Worm (Caenorhabditis elegans): Measurements from ENCODE around the gene hphd-1.
A peak's percentile ranks its signal among the peaks of the same experiment; 100 is the strongest.

The hphd-1 gene

DNA sequence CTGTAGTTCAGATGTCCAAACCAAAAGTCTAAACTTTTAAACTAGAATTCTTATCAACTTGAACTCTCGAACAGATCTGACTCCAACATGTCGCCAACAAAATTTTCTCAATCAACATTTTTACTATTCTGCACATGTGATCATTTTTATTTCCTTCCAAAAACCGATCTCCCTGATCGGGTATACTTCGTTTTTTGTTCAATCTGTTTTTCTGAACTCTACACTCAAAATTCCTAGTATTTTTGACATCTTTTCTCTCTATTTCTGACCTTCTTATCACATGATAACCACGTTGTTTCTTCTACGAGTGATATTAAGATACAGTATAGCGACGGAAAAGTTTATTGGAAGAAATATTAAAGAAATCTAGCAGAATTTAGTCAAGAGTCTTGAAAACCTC is 9.9 kb upstream of the hphd-1 start (continued):
- TF ChIP-seq lir-3 (tag; optimal IDR thresholded peaks at IDR 0.05; ENCODE audit: poor library complexity) (peak; percentile 4), unc-86 (tag; optimal IDR thresholded peaks at IDR 0.05) (no peak), nhr-12 (tag; optimal IDR thresholded peaks at IDR 0.05) (no peak)

DNA sequence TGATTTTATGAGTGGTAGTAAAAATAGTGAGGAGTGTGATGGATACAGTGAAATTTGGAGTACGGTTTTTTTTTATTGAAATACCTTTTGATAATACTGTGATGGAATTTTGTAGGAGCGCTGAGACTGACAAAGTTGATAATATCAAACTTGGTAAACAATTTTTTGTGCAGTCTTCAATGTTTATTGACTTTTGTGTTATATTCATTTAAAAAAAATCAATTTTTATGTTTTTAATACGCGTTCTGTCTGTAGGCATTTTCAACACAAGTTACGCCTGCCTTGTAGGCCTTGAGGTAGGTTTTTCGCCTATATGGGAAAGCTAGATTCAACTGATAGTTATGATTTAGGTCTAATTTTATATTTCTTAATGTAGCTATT is 8.5 kb upstream of the hphd-1 start:
- TF ChIP-seq efl-1 (optimal IDR thresholded peaks at IDR 0.05): no peak
- TF ChIP-seq efl-1 (GFP tag; optimal IDR thresholded peaks at IDR 0.05 in 1 of 2): peak in 1 of 2 experiments; percentile 74
- no peak for TF ChIP-seq ztf-11 (tag; optimal IDR thresholded peaks at IDR 0.05)

DNA sequence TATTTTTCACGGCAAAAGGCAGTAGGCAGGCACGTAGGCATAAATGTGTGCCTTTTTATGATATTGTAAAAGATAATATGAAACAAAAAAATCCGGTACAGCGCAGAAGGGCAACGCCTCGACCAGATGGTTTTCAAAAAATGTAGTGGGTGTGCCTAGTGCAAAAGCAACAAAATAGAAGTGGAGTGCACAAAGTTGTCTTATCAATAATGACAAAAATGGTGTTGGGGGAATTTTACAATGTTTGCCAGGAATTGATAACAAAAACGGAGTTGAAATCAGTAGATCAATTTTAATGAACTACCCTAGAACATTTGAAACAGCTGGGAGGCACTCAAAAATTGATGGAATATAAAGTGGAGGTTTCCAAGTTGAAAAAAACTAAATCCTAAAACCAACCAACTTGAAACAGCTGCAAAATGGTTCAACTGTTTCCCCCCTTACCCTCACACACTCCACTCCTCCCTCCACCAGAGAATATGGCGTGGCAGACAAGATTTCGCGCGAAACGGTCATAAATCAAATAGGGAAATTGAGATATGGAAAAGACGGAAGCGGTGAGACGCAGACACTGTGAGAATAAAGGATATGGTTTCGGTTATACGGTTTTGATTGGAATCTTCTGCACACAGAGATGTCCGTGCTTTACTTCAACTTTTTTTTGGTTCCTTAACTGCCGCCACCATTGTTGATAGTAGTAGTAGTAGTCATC is 7.9 kb upstream of the hphd-1 start:
- TF ChIP-seq nhr-71 (tag; optimal IDR thresholded peaks at IDR 0.05) (peak; percentile 37), nhr-237 (tag; optimal IDR thresholded peaks at IDR 0.05) (no peak), mdl-1 (tag; optimal IDR thresholded peaks at IDR 0.05) (no peak), lin-35 (GFP tag; optimal IDR thresholded peaks at IDR 0.05) (peak in 1 of 2 experiments; percentile 1), C16A3.4 (tag; optimal IDR thresholded peaks at IDR 0.05) (peak; percentile 47), lir-3 (tag; optimal IDR thresholded peaks at IDR 0.05; ENCODE audit: poor library complexity) (no peak), unc-98 (GFP tag; IDR thresholded peaks at IDR 0.05) (no peak), nhr-77 (tag; optimal IDR thresholded peaks at IDR 0.05) (no peak), aly-2 (tag; optimal IDR thresholded peaks at IDR 0.05) (no peak), ces-1 (GFP tag; optimal IDR thresholded peaks at IDR 0.05) (no peak), nhr-20 (tag; optimal IDR thresholded peaks at IDR 0.05) (peak; percentile 28), snu-23 (GFP tag; optimal IDR thresholded peaks at IDR 0.05) (peak; percentile 17), dpl-1 (GFP tag; optimal IDR thresholded peaks at IDR 0.05) (peak in 1 of 3 experiments; percentile 2), nhr-85 (tag) (peak; percentile 89), nhr-76 (tag; optimal IDR thresholded peaks at IDR 0.05) (no peak), lsy-2 (tag; optimal IDR thresholded peaks at IDR 0.05) (peak in 1 of 2 experiments; percentile 53), dsc-1 (tag; optimal IDR thresholded peaks at IDR 0.05) (no peak), lin-13 (GFP tag; optimal IDR thresholded peaks at IDR 0.05) (peak; percentile 1), lin-14 (GFP tag; optimal IDR thresholded peaks at IDR 0.05) (peak; percentile 63), nhr-28 (tag; optimal IDR thresholded peaks at IDR 0.05) (no peak), mef-2 (tag; optimal IDR thresholded peaks at IDR 0.05) (no peak), elt-3 (tag; optimal IDR thresholded peaks at IDR 0.05) (peak in 5 of 6 experiments; percentile 23 to 79 (median 42)), mab-9 (GFP tag; IDR thresholded peaks at IDR 0.05) (no peak), zag-1 (tag; optimal IDR thresholded peaks at IDR 0.05) (no peak), sox-4 (tag; optimal IDR thresholded peaks at IDR 0.05) (no peak), blmp-1 (tag; optimal IDR thresholded peaks at IDR 0.05) (peak; percentile 88), zip-4 (GFP tag; optimal IDR thresholded peaks at IDR 0.05) (no peak), elt-2 (tag; optimal IDR thresholded peaks at IDR 0.05) (peak; percentile 42)

DNA sequence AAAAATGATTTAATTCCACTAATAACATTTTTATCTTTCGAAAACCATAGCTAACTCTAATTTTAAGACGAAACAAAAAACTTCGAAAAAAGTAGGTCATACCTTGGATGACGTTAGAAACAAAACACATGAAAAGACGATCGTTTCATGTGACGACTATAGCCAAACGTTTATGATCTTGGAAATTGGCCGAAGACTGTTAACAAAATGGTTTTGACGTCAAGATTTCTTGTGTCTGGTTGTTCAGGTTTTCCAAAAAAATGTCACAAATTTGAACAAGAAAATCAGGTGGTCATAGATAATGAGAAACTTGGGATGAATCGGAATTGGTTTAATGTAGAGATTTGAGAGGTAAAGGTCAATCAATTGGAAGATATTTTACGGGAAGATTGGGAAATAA is 6.9 kb upstream of the hphd-1 start:
- TF ChIP-seq efl-1 (optimal IDR thresholded peaks at IDR 0.05): no peak
- peak in 1 of 2 experiments; percentile 94 for TF ChIP-seq efl-1 (GFP tag; optimal IDR thresholded peaks at IDR 0.05 in 1 of 2)
- TF ChIP-seq isw-1 (GFP tag; IDR thresholded peaks at IDR 0.05): no peak
- no peak for TF ChIP-seq C34B4.2 (tag; optimal IDR thresholded peaks at IDR 0.05)
- peak in 1 of 6 experiments; percentile 48 for TF ChIP-seq elt-3 (tag; optimal IDR thresholded peaks at IDR 0.05)
- no peak for TF ChIP-seq lin-14 (GFP tag; optimal IDR thresholded peaks at IDR 0.05)
- TF ChIP-seq swsn-7 (tag; optimal IDR thresholded peaks at IDR 0.05): no peak
- TF ChIP-seq mdl-1 (tag; optimal IDR thresholded peaks at IDR 0.05): peak in 1 of 2 experiments; percentile 3
- no peak for TF ChIP-seq aly-2 (tag; optimal IDR thresholded peaks at IDR 0.05)
- peak; percentile 27 for TF ChIP-seq nhr-20 (tag; optimal IDR thresholded peaks at IDR 0.05)
- TF ChIP-seq nhr-71 (tag; optimal IDR thresholded peaks at IDR 0.05): no peak
- no peak for TF ChIP-seq nhr-47 (tag; optimal IDR thresholded peaks at IDR 0.05)
- no peak for TF ChIP-seq nhr-11 (tag; optimal IDR thresholded peaks at IDR 0.05)
- no peak for TF ChIP-seq pqm-1 (tag; optimal IDR thresholded peaks at IDR 0.05)
- TF ChIP-seq nhr-85 (tag): peak; percentile 66
- TF ChIP-seq irx-1 (tag; optimal IDR thresholded peaks at IDR 0.05): no peak
- TF ChIP-seq lir-3 (tag; optimal IDR thresholded peaks at IDR 0.05; ENCODE audit: poor library complexity): no peak
- no peak for TF ChIP-seq unc-98 (GFP tag; IDR thresholded peaks at IDR 0.05)
- TF ChIP-seq grh-1 (GFP tag; IDR thresholded peaks at IDR 0.05): no peak
- peak; percentile 52 for TF ChIP-seq blmp-1 (tag; optimal IDR thresholded peaks at IDR 0.05)
